Fruit fly (Drosophila melanogaster) whole organism, prepupa: Measurements from ENCODE around the gene Sys1.

ENCODE experiments used
- Blimp-1 ChIP-seq: fragments of 200-800 bp; sonication (Bioruptor generic); optimal IDR thresholded peaks from 3 replicates; lab custom pipeline; 2017; ENCODE audit warnings: missing biosample characterization, missing genetic modification characterization, mild to moderate bottlenecking, moderate library complexity, missing genetic modification reagents
- CG11762 ChIP-seq: fragments of 200-800 bp; sonication (Bioruptor generic); optimal IDR thresholded peaks from 3 replicates; lab custom pipeline; 2016; ENCODE audit warnings: missing biosample characterization, missing genetic modification characterization; ENCODE audit not compliant: insufficient read depth
- CG11902 ChIP-seq: fragments of 200-800 bp; sonication (Bioruptor generic); optimal IDR thresholded peaks from 3 replicates; lab custom pipeline; 2016; ENCODE audit warnings: missing biosample characterization, missing genetic modification characterization
- CG15336 ChIP-seq: fragments of 200-800 bp; sonication (Bioruptor generic); IDR thresholded peaks from 2 replicates; pipeline ENCODE4 v1.3.6; 2022; ENCODE audit warnings: missing biosample characterization, missing genetic modification characterization
- CG1621 ChIP-seq: fragments of 200-800 bp; sonication (Bioruptor generic); optimal IDR thresholded peaks from 3 replicates; lab custom pipeline; 2018; ENCODE audit warnings: missing biosample characterization, mild to moderate bottlenecking, missing genetic modification characterization
- CG16779 ChIP-seq: fragments of 200-800 bp; sonication (Bioruptor generic); optimal IDR thresholded peaks from 3 replicates; lab custom pipeline; 2017; ENCODE audit warnings: missing biosample characterization, mild to moderate bottlenecking, missing genetic modification characterization
- CG3032 ChIP-seq: fragments of 200-800 bp; optimal IDR thresholded peaks from 2 replicates; lab custom pipeline; 2019; ENCODE audit warnings: missing biosample characterization, mild to moderate bottlenecking, missing genetic modification characterization, moderate library complexity
- CG31627 ChIP-seq: fragments of 200-800 bp; sonication (Bioruptor generic); optimal IDR thresholded peaks from 3 replicates; lab custom pipeline; 2016; ENCODE audit warnings: missing biosample characterization, missing genetic modification characterization
- CG32006 ChIP-seq: fragments of 200-800 bp; sonication (Bioruptor generic); optimal IDR thresholded peaks from 3 replicates; lab custom pipeline; 2017; ENCODE audit warnings: missing biosample characterization, mild to moderate bottlenecking, missing genetic modification characterization
- CG34406 ChIP-seq: fragments of 200-800 bp; sonication (Bioruptor generic); optimal IDR thresholded peaks from 3 replicates; lab custom pipeline; 2016; ENCODE audit warnings: missing biosample characterization, missing genetic modification characterization
- CG3919 ChIP-seq: fragments of 200-800 bp; sonication (Bioruptor generic); optimal IDR thresholded peaks from 3 replicates; lab custom pipeline; 2016; ENCODE audit warnings: missing biosample characterization, missing genetic modification characterization
- CG4318 ChIP-seq: fragments of 200-800 bp; sonication (Bioruptor generic); optimal IDR thresholded peaks from 3 replicates; lab custom pipeline; 2017; ENCODE audit warnings: missing biosample characterization, mild to moderate bottlenecking, missing genetic modification characterization
- CG6163 ChIP-seq: fragments of 200-800 bp; sonication (Bioruptor generic); IDR thresholded peaks from 3 replicates; pipeline ENCODE4 v1.3.6; 2022; ENCODE audit warnings: missing biosample characterization, missing genetic modification characterization
- CG6792 ChIP-seq: fragments of 200-800 bp; sonication (Bioruptor generic); optimal IDR thresholded peaks from 3 replicates; lab custom pipeline; 2016; ENCODE audit warnings: missing biosample characterization, missing genetic modification characterization
- CG6808 ChIP-seq: fragments of 200-800 bp; sonication (Bioruptor generic); optimal IDR thresholded peaks from 3 replicates; lab custom pipeline; 2017; ENCODE audit warnings: missing biosample characterization, missing genetic modification characterization, mild to moderate bottlenecking, moderate library complexity, missing genetic modification reagents
- CG6854 ChIP-seq: fragments of 200-800 bp; sonication (Bioruptor generic); optimal IDR thresholded peaks from 2 replicates; lab custom pipeline; 2017; ENCODE audit warnings: missing biosample characterization, mild to moderate bottlenecking, missing genetic modification characterization
- CG7368 ChIP-seq: fragments of 200-800 bp; sonication (Bioruptor generic); optimal IDR thresholded peaks from 3 replicates; lab custom pipeline; 2016; ENCODE audit warnings: missing biosample characterization, missing genetic modification characterization
- CG8632 ChIP-seq: fragments of 200-800 bp; sonication (Bioruptor generic); optimal IDR thresholded peaks from 3 replicates; lab custom pipeline; 2016; ENCODE audit warnings: missing biosample characterization, missing genetic modification characterization
- Eip78C ChIP-seq: fragments of 200-800 bp; sonication (Bioruptor generic); peaks from one replicate; lab custom pipeline; 2016; ENCODE audit warnings: missing biosample characterization, missing genetic modification characterization
- Gug ChIP-seq: fragments of 200-800 bp; sonication (Bioruptor generic); IDR thresholded peaks from 2 replicates; pipeline ENCODE4 v1.3.6; 2022; ENCODE audit warnings: missing biosample characterization, missing genetic modification characterization
- Hr39 ChIP-seq: fragments of 200-800 bp; sonication (Bioruptor generic); optimal IDR thresholded peaks from 2 replicates; lab custom pipeline; 2016; ENCODE audit warnings: missing biosample characterization, missing genetic modification characterization
- Hr4 ChIP-seq: fragments of 200-800 bp; sonication (Bioruptor generic); optimal IDR thresholded peaks from 3 replicates; lab custom pipeline; 2016; ENCODE audit warnings: missing biosample characterization, missing genetic modification characterization
- Lpt ChIP-seq: fragments of 200-800 bp; sonication (Bioruptor generic); optimal IDR thresholded peaks from 3 replicates; lab custom pipeline; 2016; ENCODE audit warnings: missing biosample characterization, missing genetic modification characterization
- OdsH ChIP-seq: fragments of 200-800 bp; sonication (Bioruptor generic); optimal IDR thresholded peaks from 3 replicates; lab custom pipeline; 2016; ENCODE audit warnings: missing biosample characterization, missing genetic modification characterization
- Smox ChIP-seq: fragments of 200-800 bp; sonication (Bioruptor generic); optimal IDR thresholded peaks from 3 replicates; lab custom pipeline; 2016; ENCODE audit warnings: missing biosample characterization, missing genetic modification characterization
- Sox14 ChIP-seq: fragments of 200-800 bp; sonication (Bioruptor generic); optimal IDR thresholded peaks from 3 replicates; lab custom pipeline; 2016; ENCODE audit warnings: missing biosample characterization, missing genetic modification characterization
- Sox15 ChIP-seq: fragments of 200-800 bp; sonication (Bioruptor generic); optimal IDR thresholded peaks from 3 replicates; lab custom pipeline; 2016; ENCODE audit warnings: missing biosample characterization, missing genetic modification characterization
- achi ChIP-seq: fragments of 200-800 bp; sonication (Bioruptor generic); optimal IDR thresholded peaks from 3 replicates; lab custom pipeline; 2016; ENCODE audit warnings: missing biosample characterization, missing genetic modification characterization
- cyc ChIP-seq: fragments of 200-800 bp; sonication (Bioruptor generic); optimal IDR thresholded peaks from 3 replicates; lab custom pipeline; 2016; ENCODE audit warnings: missing biosample characterization, missing genetic modification characterization
- dac ChIP-seq: fragments of 200-800 bp; sonication (Bioruptor generic); optimal IDR thresholded peaks from 2 replicates; lab custom pipeline; 2017; ENCODE audit warnings: missing biosample characterization, mild to moderate bottlenecking, missing genetic modification characterization
- dsx ChIP-seq: fragments of 200-800 bp; optimal IDR thresholded peaks from 3 replicates; lab custom pipeline; 2019; ENCODE audit warnings: missing biosample characterization, mild to moderate bottlenecking, missing genetic modification characterization, moderate library complexity; ENCODE audit not compliant: poor library complexity, severe bottlenecking
- eg ChIP-seq: fragments of 200-800 bp; sonication (Bioruptor generic); IDR thresholded peaks from 3 replicates; pipeline ENCODE4 v1.3.6; 2022; ENCODE audit warnings: missing biosample characterization, missing genetic modification characterization
- esn ChIP-seq: fragments of 200-800 bp; sonication (Bioruptor generic); optimal IDR thresholded peaks from 2 replicates; lab custom pipeline; 2016; ENCODE audit warnings: missing biosample characterization, mild to moderate bottlenecking, missing genetic modification characterization, moderate library complexity
- fkh ChIP-seq: fragments of 200-800 bp; sonication (Bioruptor generic); optimal IDR thresholded peaks from 3 replicates; lab custom pipeline; 2017; ENCODE audit warnings: missing biosample characterization, mild to moderate bottlenecking, missing genetic modification characterization, moderate library complexity
- lz ChIP-seq: fragments of 200-800 bp; sonication (Bioruptor generic); optimal IDR thresholded peaks from 3 replicates; lab custom pipeline; 2016; ENCODE audit warnings: missing biosample characterization, missing genetic modification characterization
- ss ChIP-seq, 2 experiments: fragments of 200-800 bp; sonication (Bioruptor generic); optimal IDR thresholded peaks; 2 replicates in 1 of 2; 3 replicates in 1 of 2; lab custom pipeline; 2017 to 2018; ENCODE audit warnings: mild to moderate bottlenecking in 2 of 2, missing biosample characterization in 2 of 2, missing genetic modification characterization in 2 of 2, moderate library complexity in 1 of 2
- svp ChIP-seq: fragments of 200-800 bp; sonication (Bioruptor generic); peaks from one replicate; lab custom pipeline; 2016; ENCODE audit warnings: missing biosample characterization, missing genetic modification characterization
- topi ChIP-seq: fragments of 200-800 bp; sonication (Bioruptor generic); optimal IDR thresholded peaks from 3 replicates; lab custom pipeline; 2016; ENCODE audit warnings: missing biosample characterization, missing genetic modification characterization
- vri ChIP-seq: fragments of 200-800 bp; sonication (Bioruptor generic); optimal IDR thresholded peaks from 3 replicates; lab custom pipeline; 2016; ENCODE audit warnings: missing biosample characterization, mild to moderate bottlenecking, missing genetic modification characterization

Sys1 gene

dm6 chr3R:8659200-8659897, 6.7 kb downstream of the Sys1 start (continued):
- TF ChIP-seq Lpt: peak; percentile 62
- peak; percentile 45 for TF ChIP-seq CG7368 (GFP tag; lab: Kevin White, UChicago)
- peak; percentile 29 for TF ChIP-seq fkh (GFP tag; lab: Kevin White, UChicago)
- TF ChIP-seq Eip78C (GFP tag; lab: Kevin White, UChicago): peak; percentile 92
- TF ChIP-seq Hr4: peak; percentile 67
- no peak for TF ChIP-seq CG1621
- TF ChIP-seq CG6854 (GFP tag; lab: Kevin White, UChicago): peak; percentile 40
- peak; percentile 47 for TF ChIP-seq CG34406 (GFP tag; lab: Kevin White, UChicago)
- peak; percentile 3 for TF ChIP-seq CG16779 (tag; lab: Kevin White, UChicago)
- peak; percentile 84 for TF ChIP-seq vri (GFP tag; lab: Kevin White, UChicago)

dm6 chr3R:8659907-8660660, 7.5 kb downstream of the Sys1 start:
- TF ChIP-seq dsx (peak; percentile 1), CG1621 (peak; percentile 99), svp (peak; percentile 69), CG15336 (GFP tag; lab: Robert Waterston, UW) (no peak; the same call in 1 of the 2 replicates), achi (peak; percentile 51), Smox (peak; percentile 20), CG6792 (GFP tag; lab: Kevin White, UChicago) (no peak), CG6808 (GFP tag; lab: Kevin White, UChicago) (peak; percentile 24), Blimp-1 (GFP tag; lab: Kevin White, UChicago) (peak; percentile 54), fkh (GFP tag; lab: Kevin White, UChicago) (no peak), CG7368 (GFP tag; lab: Kevin White, UChicago) (peak; percentile 9), CG6163 (GFP tag; lab: Robert Waterston, UW) (peak; percentile 52), dac (GFP tag; lab: Kevin White, UChicago) (no peak), CG31627 (GFP tag; lab: Kevin White, UChicago) (peak; percentile 7), CG3032 (peak; percentile 29), eg (GFP tag; lab: Robert Waterston, UW) (0 out of 3 replicates have a peak, but pooled peaks have one; percentile 31), Sox14 (peak; percentile 79), CG4318 (no peak), CG11762 (no peak), Eip78C (GFP tag; lab: Kevin White, UChicago) (peak; percentile 29), esn (GFP tag; lab: Kevin White, UChicago) (no peak), Hr39 (GFP tag; lab: Kevin White, UChicago) (no peak), vri (GFP tag; lab: Kevin White, UChicago) (no peak), CG3919 (GFP tag; lab: Kevin White, UChicago) (peak; percentile 36), Gug (GFP tag; lab: Robert Waterston, UW) (no peak), Sox15 (GFP tag; lab: Kevin White, UChicago) (no peak), ss (GFP tag; optimal IDR thresholded peaks at IDR 0.05; lab: Kevin White, UChicago) (no peak), CG6854 (GFP tag; lab: Kevin White, UChicago) (peak; percentile 27), OdsH (GFP tag; lab: Kevin White, UChicago) (no peak), lz (GFP tag; lab: Kevin White, UChicago) (peak; percentile 34), CG11902 (GFP tag; lab: Kevin White, UChicago) (no peak)

- TF ChIP-seq CG11762 (no peak), topi (GFP tag; lab: Kevin White, UChicago) (no peak), CG8632 (GFP tag; lab: Kevin White, UChicago) (no peak), CG34406 (GFP tag; lab: Kevin White, UChicago) (no peak), cyc (no peak), CG6808 (GFP tag; lab: Kevin White, UChicago) (no peak), CG1621 (no peak), CG32006 (no peak), Eip78C (GFP tag; lab: Kevin White, UChicago) (no peak), esn (GFP tag; lab: Kevin White, UChicago) (no peak), CG11902 (GFP tag; lab: Kevin White, UChicago) (no peak)
- TF ChIP-seq, all 60 proteins: peak for 0
Measured at dm6 chr3R:8660661-8661060, 8.0 kb downstream of the Sys1 start, which contains the start of gene bel. Gene bel (minus strand): TSS chr3R:8660761.
